Worm (Caenorhabditis elegans) whole organism, L3 larva: ENCODE data around the gene cdr-2.
A peak's percentile ranks its signal among the peaks of the same experiment; 100 is the strongest.
"Not testable (repeated sequence)": the region's sequence is repeated elsewhere in the genome, so short reads cannot be mapped to it uniquely, and the experiment has no call there.

ENCODE experiments used
- ZK546.5 ChIP-seq: sonication (generic microtip); optimal IDR thresholded peaks from 2 replicates; lab custom pipeline; 2017; ENCODE audit warnings: missing biosample characterization, missing genetic modification characterization
- ama-1 ChIP-seq: fragments of 150-350 bp; optimal IDR thresholded peaks from 2 replicates; lab custom pipeline; 2018
- ceh-16 ChIP-seq: sonication (generic microtip); optimal IDR thresholded peaks from 2 replicates; lab custom pipeline; 2017; ENCODE audit warnings: missing biosample characterization, missing genetic modification characterization
- ceh-28 ChIP-seq: fragments of 150-350 bp; optimal IDR thresholded peaks from 2 replicates; lab custom pipeline; 2014; ENCODE audit warnings: missing biosample characterization, missing genetic modification reagents, missing genetic modification characterization
- ceh-82 ChIP-seq: fragments of 150-350 bp; optimal IDR thresholded peaks from 2 replicates; lab custom pipeline; 2014; ENCODE audit warnings: missing biosample characterization, missing genetic modification characterization
- ceh-9 ChIP-seq: sonication (generic microtip); optimal IDR thresholded peaks from 2 replicates; lab custom pipeline; 2018; ENCODE audit warnings: missing biosample characterization, missing genetic modification characterization
- egl-27 ChIP-seq: sonication (generic microtip); optimal IDR thresholded peaks from 4 replicates; lab custom pipeline; 2017; ENCODE audit warnings: missing biosample characterization, missing genetic modification reagents, missing genetic modification characterization
- fkh-10 ChIP-seq: sonication (generic microtip); optimal IDR thresholded peaks from 2 replicates; lab custom pipeline; 2017; ENCODE audit warnings: missing biosample characterization, missing genetic modification reagents, missing genetic modification characterization
- fos-1 ChIP-seq: fragments of 150-350 bp; optimal IDR thresholded peaks from 2 replicates; lab custom pipeline; 2014; ENCODE audit warnings: missing biosample characterization, missing genetic modification characterization
- lin-39 ChIP-seq: fragments of 150-350 bp; optimal IDR thresholded peaks from 2 replicates; lab custom pipeline; 2018; ENCODE audit warnings: missing biosample characterization, missing genetic modification reagents, missing genetic modification characterization
- nhr-11 ChIP-seq: fragments of 150-350 bp; optimal IDR thresholded peaks from 2 replicates; lab custom pipeline; 2014; ENCODE audit warnings: missing biosample characterization, missing genetic modification characterization
- nhr-23 ChIP-seq: fragments of 150-350 bp; optimal IDR thresholded peaks from 2 replicates; lab custom pipeline; 2014; ENCODE audit warnings: missing biosample characterization, missing genetic modification reagents, missing genetic modification characterization
- nhr-25 ChIP-seq: sonication (generic microtip); optimal IDR thresholded peaks from 2 replicates; lab custom pipeline; 2017; ENCODE audit warnings: missing biosample characterization, missing genetic modification characterization
- nhr-76 ChIP-seq: fragments of 150-350 bp; sonication (generic microtip); optimal IDR thresholded peaks from 5 replicates; lab custom pipeline; 2014; ENCODE audit warnings: missing biosample characterization, missing genetic modification characterization
- nhr-77 ChIP-seq: fragments of 150-350 bp; optimal IDR thresholded peaks from 2 replicates; lab custom pipeline; 2014; ENCODE audit warnings: missing biosample characterization, missing genetic modification characterization
- pha-4 ChIP-seq: fragments of 150-350 bp; optimal IDR thresholded peaks from 2 replicates; lab custom pipeline; 2014; ENCODE audit warnings: missing biosample characterization, missing genetic modification reagents, missing genetic modification characterization
- pqm-1 ChIP-seq: fragments of 150-350 bp; optimal IDR thresholded peaks from 2 replicates; lab custom pipeline; 2017; ENCODE audit warnings: missing biosample characterization, missing genetic modification characterization, inconsistent platforms
- skn-1 ChIP-seq: fragments of 150-350 bp; optimal IDR thresholded peaks from 2 replicates; lab custom pipeline; 2014; ENCODE audit warnings: missing biosample characterization, missing genetic modification characterization
- snpc-4 ChIP-seq: fragments of 150-350 bp; optimal IDR thresholded peaks from 2 replicates; lab custom pipeline; 2014; ENCODE audit warnings: missing biosample characterization, missing genetic modification characterization
- tbx-2 ChIP-seq: sonication (generic microtip); optimal IDR thresholded peaks from 2 replicates; lab custom pipeline; 2016; ENCODE audit warnings: mild to moderate bottlenecking, missing genetic modification characterization, missing compliant biosample characterization
- ztf-4 ChIP-seq: fragments of 150-350 bp; optimal IDR thresholded peaks from 2 replicates; lab custom pipeline; 2014; ENCODE audit warnings: missing biosample characterization, missing genetic modification characterization

The cdr-2 gene

DNA sequence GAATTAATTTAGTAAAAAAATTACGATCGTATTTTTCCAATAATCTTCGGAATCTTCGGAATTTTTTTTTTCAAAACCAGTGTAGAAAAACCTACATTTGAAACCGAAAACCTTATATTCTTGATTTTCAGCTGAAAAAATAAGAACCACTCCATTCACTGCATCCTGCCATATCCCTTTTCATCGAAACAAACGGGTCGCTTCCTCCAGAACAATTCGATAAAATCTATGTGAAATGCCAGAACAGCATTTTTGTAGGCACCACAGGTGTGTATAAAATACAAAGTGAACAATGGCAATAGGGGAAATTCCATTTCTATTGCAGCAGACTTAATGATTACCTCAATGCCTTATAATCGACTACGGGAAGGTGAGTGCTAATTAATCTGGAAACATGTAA is 38.3 kb downstream of the cdr-2 start, which contains the start of gene K01D12.1:
Gene K01D12.1, plus strand, starts transcription at position 301 of the 400 bp plus-strand sequence.
- TF ChIP-seq snpc-4 (tag; lab: Kevin White, UChicago) (no peak), ceh-28 (tag; lab: Kevin White, UChicago) (no peak)

DNA sequence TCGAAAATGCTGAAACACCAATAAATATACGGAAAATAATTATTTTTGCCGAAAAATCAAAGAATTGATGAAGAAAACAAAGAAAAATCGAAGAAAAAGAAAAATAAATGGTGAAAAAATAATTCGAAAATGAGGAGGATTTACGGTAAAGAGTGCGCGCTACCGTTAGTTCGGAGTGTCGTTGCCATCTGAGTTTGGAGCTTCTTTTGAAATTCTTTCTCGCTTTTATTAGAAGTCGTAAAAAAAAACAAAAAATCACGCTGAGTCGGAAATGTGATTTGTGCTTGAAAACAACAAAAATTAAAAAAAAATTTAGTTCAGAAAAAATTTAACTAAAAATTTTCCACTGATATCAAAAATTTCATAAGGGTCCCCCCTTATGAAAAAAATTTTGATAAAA is 41.3 kb downstream of the cdr-2 start, which contains the start of gene F23H12.10:
Gene F23H12.10, minus strand, starts transcription at position 12 of the 400 bp plus-strand sequence.
- TF ChIP-seq tbx-2, ceh-9, fos-1 (tag; lab: Kevin White, UChicago): not testable (repeated sequence)

DNA sequence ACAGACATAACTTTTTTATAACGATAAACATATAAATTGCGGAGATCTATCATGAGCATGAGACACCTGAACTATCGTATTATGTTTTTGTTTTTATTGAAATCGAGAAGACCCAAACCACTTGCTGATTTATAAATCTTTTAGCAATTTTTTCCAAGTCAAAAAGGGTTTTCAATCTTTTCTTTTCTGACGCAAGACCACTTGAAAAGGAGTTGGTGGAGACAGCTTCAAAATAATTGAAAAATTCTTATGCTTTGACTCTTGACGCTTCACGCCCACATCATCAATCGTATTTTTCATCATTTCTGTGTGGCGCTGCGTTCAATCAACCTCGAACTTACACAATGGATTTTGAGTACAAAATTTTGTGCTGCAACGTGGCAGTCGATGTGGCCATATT is 44.1 kb downstream of the cdr-2 start, which contains the start of gene F23H12.7:
Gene F23H12.7, plus strand, starts transcription at position 301 of the 400 bp plus-strand sequence.
- TF ChIP-seq fkh-10 (GFP tag; lab: Kevin White, UChicago) (no peak), ztf-4 (no peak), nhr-23 (tag; lab: Kevin White, UChicago) (no peak), ceh-82 (tag; lab: Kevin White, UChicago) (no peak), lin-39 (tag; lab: Kevin White, UChicago) (no peak), pqm-1 (tag; lab: Kevin White, UChicago) (no peak), skn-1 (no peak), tbx-2 (tag; lab: Kevin White, UChicago) (no peak), nhr-76 (no peak), fos-1 (tag; lab: Kevin White, UChicago) (no peak)

DNA sequence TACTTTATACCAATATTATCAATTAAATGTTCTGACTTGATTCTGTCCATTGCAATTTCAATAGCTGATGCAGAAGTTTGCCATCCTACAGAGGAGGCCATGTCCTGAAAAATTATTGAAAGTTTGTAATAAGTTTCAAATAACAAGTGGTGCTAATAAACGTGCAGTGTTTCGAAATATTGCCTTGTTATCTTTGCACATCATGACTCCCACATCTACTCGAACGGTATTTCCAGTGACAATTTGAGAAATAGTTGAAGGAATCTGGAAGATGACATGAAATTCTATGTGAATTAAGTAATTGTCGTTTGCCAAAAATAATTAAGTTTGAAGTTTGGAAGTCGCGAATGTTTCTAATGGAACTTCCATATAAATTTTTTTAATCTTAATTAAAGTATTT is 46.1 kb downstream of the cdr-2 start, which contains the start of gene gcy-13:
Gene gcy-13, minus strand, starts transcription at position 101 of the 400 bp plus-strand sequence.
- no peak for TF ChIP-seq skn-1
- TF ChIP-seq nhr-11 (tag; lab: Kevin White, UChicago) = no peak
- no peak for TF ChIP-seq nhr-76
- no peak for TF ChIP-seq ceh-16
- TF ChIP-seq nhr-77 (tag; lab: Kevin White, UChicago) = no peak
- TF ChIP-seq ZK546.5 (tag; lab: Kevin White, UChicago) = no peak
- TF ChIP-seq ceh-28 (tag; lab: Kevin White, UChicago) = no peak

DNA sequence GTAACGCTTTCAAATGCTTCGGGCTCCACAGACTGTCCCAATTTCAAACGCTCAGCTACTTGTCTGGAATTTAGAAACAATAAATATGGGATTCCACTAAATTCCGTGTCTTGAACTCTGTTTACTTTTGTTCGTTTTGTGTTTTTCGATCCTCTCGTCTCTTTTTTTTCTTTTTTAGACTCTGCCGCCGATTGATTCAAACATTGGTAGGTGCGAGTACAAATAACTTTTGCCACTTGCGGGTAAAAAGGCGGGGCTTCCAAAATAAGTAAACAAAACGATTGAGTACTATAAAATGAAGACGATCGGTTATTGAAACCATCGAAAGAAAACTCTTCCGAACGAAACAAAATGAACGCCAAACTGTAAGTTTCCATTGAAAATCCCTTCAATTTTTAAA is 50.4 kb downstream of the cdr-2 start, which contains the start of gene fipr-2:
Gene fipr-2, plus strand, starts transcription at position 245 of the 400 bp plus-strand sequence.
- TF ChIP-seq nhr-25 (tag; lab: Kevin White, UChicago) = no peak
- TF ChIP-seq tbx-2 (tag; lab: Kevin White, UChicago) = no peak
- TF ChIP-seq pha-4 = peak; percentile 81
- TF ChIP-seq ama-1 (lab: Kevin White, UChicago) = no peak
- TF ChIP-seq fkh-10 (GFP tag; lab: Kevin White, UChicago) = no peak
- no peak for TF ChIP-seq egl-27 (tag; lab: Kevin White, UChicago)
- no peak for TF ChIP-seq nhr-23 (tag; lab: Kevin White, UChicago)
